Fruit fly (Drosophila melanogaster): ENCODE data around the gene sba.

The sba gene

dm6 chr3R:23920874-23921539 lies 1.8 kb downstream of the sba start (continued):
- no peak for TF ChIP-seq CG7928 (GFP tag; optimal IDR thresholded peaks at IDR 0.05)
- TF ChIP-seq sc (optimal IDR thresholded peaks at IDR 0.05): no peak
- TF ChIP-seq sc (GFP tag; optimal IDR thresholded peaks at IDR 0.05): no peak
- peak; percentile 46 for TF ChIP-seq sd (tag; optimal IDR thresholded peaks at IDR 0.05)
- peak; percentile 35 for TF ChIP-seq Side (GFP tag; optimal IDR thresholded peaks at IDR 0.05)
- TF ChIP-seq CG31441 (GFP tag; IDR thresholded peaks at IDR 0.05): no peak
- no peak for TF ChIP-seq zfh1 (GFP tag; IDR thresholded peaks at IDR 0.05)
- peak; percentile 59 for TF ChIP-seq oc (tag; optimal IDR thresholded peaks at IDR 0.05)
- TF ChIP-seq CG2129 (GFP tag; IDR thresholded peaks at IDR 0.05; ENCODE audit: partially characterized antibody): no peak
- TF ChIP-seq CG9727 (GFP tag; optimal IDR thresholded peaks at IDR 0.05): peak; percentile 24
- TF ChIP-seq Doc2 (GFP tag; IDR thresholded peaks at IDR 0.05): no peak
- TF ChIP-seq D (optimal IDR thresholded peaks at IDR 0.05): no peak
- no peak for TF ChIP-seq D (GFP tag; optimal IDR thresholded peaks at IDR 0.05)
- TF ChIP-seq CrebB (tag; optimal IDR thresholded peaks at IDR 0.05): peak; percentile 82
- peak; percentile 2 for TF ChIP-seq pzg (GFP tag; optimal IDR thresholded peaks at IDR 0.05)
- peak; percentile 44 for TF ChIP-seq lilli (GFP tag; optimal IDR thresholded peaks at IDR 0.05)
- no peak for TF ChIP-seq CG8388 (GFP tag; optimal IDR thresholded peaks at IDR 0.05)
- no peak for TF ChIP-seq sna (GFP tag; IDR thresholded peaks at IDR 0.05; ENCODE audit: partially characterized antibody)
- no peak for TF ChIP-seq CG7357 (GFP tag; IDR thresholded peaks at IDR 0.05)
- no peak for TF ChIP-seq CG17361 (GFP tag; IDR thresholded peaks at IDR 0.05)
- peak; percentile 71 for TF ChIP-seq sob (GFP tag; IDR thresholded peaks at IDR 0.05)
- TF ChIP-seq CG7987 (GFP tag; optimal IDR thresholded peaks at IDR 0.05): peak; percentile 11
- no peak for TF ChIP-seq Tbp (GFP tag; optimal IDR thresholded peaks at IDR 0.05)
- TF ChIP-seq unc-4 (GFP tag; IDR thresholded peaks at IDR 0.05; ENCODE audit: partially characterized antibody): no peak
- TF ChIP-seq Ets65A (GFP tag): peak; percentile 94
- TF ChIP-seq Sry-β (GFP tag; optimal IDR thresholded peaks at IDR 0.05): no peak
- no peak for TF ChIP-seq CG13424 (tag; optimal IDR thresholded peaks at IDR 0.05)
- TF ChIP-seq NC2β (GFP tag; optimal IDR thresholded peaks at IDR 0.05): peak; percentile 7
- TF ChIP-seq dati (GFP tag; IDR thresholded peaks at IDR 0.05): no peak
- no peak for TF ChIP-seq Kr (GFP tag; optimal IDR thresholded peaks at IDR 0.05)
- TF ChIP-seq Aef1 (GFP tag; IDR thresholded peaks at IDR 0.05): peak; percentile 48; the same call in 1 of the 3 replicates
- TF ChIP-seq chinmo (GFP tag; IDR thresholded peaks at IDR 0.05; ENCODE audit: partially characterized antibody): peak; percentile 88; the same call in 3 of the 4 replicates
- TF ChIP-seq Ssrp (tag; optimal IDR thresholded peaks at IDR 0.05): no peak
- TF ChIP-seq fd64A (GFP tag; optimal IDR thresholded peaks at IDR 0.05): no peak
- TF ChIP-seq Nf-YA (GFP tag; IDR thresholded peaks at IDR 0.05): no peak
- TF ChIP-seq Dll (GFP tag; IDR thresholded peaks at IDR 0.05; ENCODE audit: partially characterized antibody): no peak
- no peak for TF ChIP-seq dmrt11E (tag; optimal IDR thresholded peaks at IDR 0.05)
- no peak for TF ChIP-seq CG3407 (GFP tag; optimal IDR thresholded peaks at IDR 0.05)
- no peak for TF ChIP-seq zen (tag; optimal IDR thresholded peaks at IDR 0.05)
- peak; percentile 43 for TF ChIP-seq unpg (GFP tag; optimal IDR thresholded peaks at IDR 0.05)
- peak; percentile 73 for TF ChIP-seq vvl (GFP tag; IDR thresholded peaks at IDR 0.05)
- TF ChIP-seq rib (GFP tag; IDR thresholded peaks at IDR 0.05): peak; percentile 93
- no peak; the same call in 1 of the 2 replicates for TF ChIP-seq CG8765 (GFP tag; IDR thresholded peaks at IDR 0.05)
- TF ChIP-seq tna (GFP tag; IDR thresholded peaks at IDR 0.05; ENCODE audit: partially characterized antibody): no peak
- TF ChIP-seq CG18262 (tag; optimal IDR thresholded peaks at IDR 0.05): no peak
- no peak for TF ChIP-seq yki (optimal IDR thresholded peaks at IDR 0.05)
- TF ChIP-seq danr (GFP tag; IDR thresholded peaks at IDR 0.05): no peak
- no peak for TF ChIP-seq CG10209 (GFP tag; optimal IDR thresholded peaks at IDR 0.05)
- no peak for TF ChIP-seq ewg (GFP tag; optimal IDR thresholded peaks at IDR 0.05)
- no peak for TF ChIP-seq Opbp (GFP tag; IDR thresholded peaks at IDR 0.05; ENCODE audit: partially characterized antibody)

Data from whole organism, embryonic.